Worm (Caenorhabditis elegans) whole organism, L4/young adult: ENCODE data around the gene irld-33.

Source experiments
- W03F9.2 ChIP-seq: fragments of 150-350 bp; optimal IDR thresholded peaks from 2 replicates; lab custom pipeline; 2014; ENCODE audit warnings: missing biosample characterization, missing genetic modification characterization
- dao-5 ChIP-seq: sonication (generic microtip); optimal IDR thresholded peaks from 2 replicates; lab custom pipeline; 2016; ENCODE audit warnings: missing genotype, missing genetic modification characterization, moderate library complexity, missing compliant biosample characterization
- him-1 ChIP-seq: sonication (generic microtip); optimal IDR thresholded peaks from 2 replicates; lab custom pipeline; 2016; ENCODE audit warnings: missing genotype, missing genetic modification reagents, missing genetic modification characterization, missing compliant biosample characterization

Gene irld-33

ce11 chrII:1738844-1739243 is at the start of gene irld-33, which contains the start of gene irld-9:
TSS of gene irld-33 (plus strand) at chrII:1739052.
TSS of gene irld-9 (minus strand) at chrII:1738944.
- no peak for TF ChIP-seq W03F9.2 (tag; lab: Kevin White, UChicago)
- TF ChIP-seq dao-5 (tag; lab: Kevin White, UChicago), result no peak
- no peak for TF ChIP-seq him-1

- TF ChIP-seq W03F9.2 (tag; lab: Kevin White, UChicago) (no peak), dao-5 (tag; lab: Kevin White, UChicago) (no peak), him-1 (no peak)
These were observed 47.8 kb upstream of the irld-33 start, which contains the start of gene fbxc-22 for ce11 chrII:1691011-1691410. TSS of gene fbxc-22 (minus strand) at chrII:1691111.

ce11 chrII:1692827-1693226 is 46.0 kb upstream of the irld-33 start, which contains the start of gene fbxc-21:
TSS of gene fbxc-21 (minus strand) at chrII:1692927.
- no peak for TF ChIP-seq dao-5 (tag; lab: Kevin White, UChicago)
- TF ChIP-seq W03F9.2 (tag; lab: Kevin White, UChicago), result no peak
- TF ChIP-seq him-1, result no peak

- TF ChIP-seq him-1 (no peak), dao-5 (tag; lab: Kevin White, UChicago) (no peak), W03F9.2 (tag; lab: Kevin White, UChicago) (no peak)
These were observed 44.3 kb upstream of the irld-33 start, which contains the start of gene fbxc-26 for ce11 chrII:1694530-1694929. TSS of gene fbxc-26 (minus strand) at chrII:1694630.

ce11 chrII:1695861-1696260 is 43.0 kb upstream of the irld-33 start, which contains the start of gene F58E1.13:
TSS of gene F58E1.13 (minus strand) at chrII:1695872.
- TF ChIP-seq dao-5 (tag; lab: Kevin White, UChicago) (no peak), W03F9.2 (tag; lab: Kevin White, UChicago) (no peak), him-1 (no peak)

- no peak for TF ChIP-seq W03F9.2 (tag; lab: Kevin White, UChicago)
- TF ChIP-seq dao-5 (tag; lab: Kevin White, UChicago), result no peak
- no peak for TF ChIP-seq him-1
These were observed 35.5 kb upstream of the irld-33 start, which contains the start of gene fbxb-47 for ce11 chrII:1703363-1703762. TSS of gene fbxb-47 (minus strand) at chrII:1703463.

ce11 chrII:1706385-1706784 is 32.5 kb upstream of the irld-33 start, which contains the start of gene sdz-18:
TSS of gene sdz-18 (minus strand) at chrII:1706485.
- TF ChIP-seq W03F9.2 (tag; lab: Kevin White, UChicago), result no peak
- no peak for TF ChIP-seq him-1
- TF ChIP-seq dao-5 (tag; lab: Kevin White, UChicago), result no peak

- TF ChIP-seq dao-5 (tag; lab: Kevin White, UChicago), result no peak
- no peak for TF ChIP-seq him-1
- TF ChIP-seq W03F9.2 (tag; lab: Kevin White, UChicago), result no peak
These were observed 28.9 kb upstream of the irld-33 start, which contains the start of gene fbxa-184 for ce11 chrII:1709959-1710358. TSS of gene fbxa-184 (plus strand) at chrII:1710259.

- TF ChIP-seq him-1, result no peak
- TF ChIP-seq W03F9.2 (tag; lab: Kevin White, UChicago), result no peak
- TF ChIP-seq dao-5 (tag; lab: Kevin White, UChicago), result no peak
These were observed 25.9 kb upstream of the irld-33 start, which contains the start of gene btb-7 for ce11 chrII:1712938-1713337. TSS of gene btb-7 (plus strand) at chrII:1713238.

ce11 chrII:1714772-1715353 is 24.0 kb upstream of the irld-33 start, which contains the start of gene btb-6:
TSS of gene btb-6 (plus strand) at chrII:1715303.
- no peak for TF ChIP-seq him-1
- TF ChIP-seq dao-5 (tag; lab: Kevin White, UChicago), result no peak
- TF ChIP-seq W03F9.2 (tag; lab: Kevin White, UChicago), result no peak

ce11 chrII:1719153-1719552 is 19.7 kb upstream of the irld-33 start, which contains the start of gene fbxb-48:
TSS of gene fbxb-48 (minus strand) at chrII:1719253.
- no peak for TF ChIP-seq him-1
- no peak for TF ChIP-seq dao-5 (tag; lab: Kevin White, UChicago)

ce11 chrII:1722394-1722793 is 16.5 kb upstream of the irld-33 start, which contains the start of the genes fbxb-5 and btb-8:
TSS of gene fbxb-5 (minus strand) at chrII:1722494.
TSS of gene btb-8 (plus strand) at chrII:1722770.
- no peak for TF ChIP-seq W03F9.2 (tag; lab: Kevin White, UChicago)
- TF ChIP-seq him-1, result no peak
- TF ChIP-seq dao-5 (tag; lab: Kevin White, UChicago), result no peak

ce11 chrII:1724314-1724713 is 14.5 kb upstream of the irld-33 start, which contains the start of gene fbxb-11:
TSS of gene fbxb-11 (plus strand) at chrII:1724614.
- no peak for TF ChIP-seq him-1
- TF ChIP-seq W03F9.2 (tag; lab: Kevin White, UChicago), result no peak
- TF ChIP-seq dao-5 (tag; lab: Kevin White, UChicago), result no peak

ce11 chrII:1725735-1726134 is 13.1 kb upstream of the irld-33 start, which contains the start of gene F45C12.17:
TSS of gene F45C12.17 (plus strand) at chrII:1726111.
- TF ChIP-seq W03F9.2 (tag; lab: Kevin White, UChicago), result no peak
- no peak for TF ChIP-seq dao-5 (tag; lab: Kevin White, UChicago)
- no peak for TF ChIP-seq him-1
